Worm (Caenorhabditis elegans) whole organism, L2 larva: ENCODE results near the gene act-3.

Source experiments
- C34F6.9 ChIP-seq: fragments of 150-350 bp; optimal IDR thresholded peaks from 2 replicates; lab custom pipeline; 2014; ENCODE audit warnings: missing biosample characterization, missing genetic modification characterization
- F13H6.1 ChIP-seq: sonication (generic microtip); optimal IDR thresholded peaks from 2 replicates; lab custom pipeline; 2016; ENCODE audit warnings: missing genetic modification characterization, missing compliant biosample characterization
- R02D3.7 ChIP-seq: fragments of 150-350 bp; optimal IDR thresholded peaks from 2 replicates; lab custom pipeline; 2014; ENCODE audit warnings: missing biosample characterization, missing genetic modification characterization
- aly-2 ChIP-seq: fragments of 150-350 bp; optimal IDR thresholded peaks from 2 replicates; lab custom pipeline; 2014; ENCODE audit warnings: missing biosample characterization, missing genetic modification characterization
- ama-1 ChIP-seq: fragments of 150-350 bp; optimal IDR thresholded peaks from 2 replicates; lab custom pipeline; 2018; ENCODE audit warnings: inconsistent platforms
- blmp-1 ChIP-seq: sonication (generic microtip); optimal IDR thresholded peaks from 2 replicates; lab custom pipeline; 2017; ENCODE audit warnings: missing genetic modification characterization, mild to moderate bottlenecking, missing compliant biosample characterization, antibody characterized with exemption, moderate library complexity; ENCODE audit not compliant: insufficient read depth
- ceh-16 ChIP-seq: fragments of 150-350 bp; optimal IDR thresholded peaks from 2 replicates; lab custom pipeline; 2014; ENCODE audit warnings: missing biosample characterization, missing genetic modification characterization
- crh-2 ChIP-seq: sonication (generic microtip); optimal IDR thresholded peaks from 2 replicates; lab custom pipeline; 2017; ENCODE audit warnings: missing biosample characterization, missing genetic modification characterization
- egl-27 ChIP-seq: sonication (generic microtip); optimal IDR thresholded peaks from 3 replicates; lab custom pipeline; 2017; ENCODE audit warnings: missing biosample characterization, missing genetic modification reagents, missing genetic modification characterization
- elt-1 ChIP-seq: fragments of 150-350 bp; optimal IDR thresholded peaks from 2 replicates; lab custom pipeline; 2014; ENCODE audit warnings: missing biosample characterization, missing genetic modification characterization
- elt-3 ChIP-seq: sonication (generic microtip); optimal IDR thresholded peaks from 2 replicates; lab custom pipeline; 2017; ENCODE audit warnings: missing biosample characterization, missing genetic modification characterization
- fos-1 ChIP-seq: fragments of 150-350 bp; optimal IDR thresholded peaks from 2 replicates; lab custom pipeline; 2014; ENCODE audit warnings: missing biosample characterization, missing genetic modification characterization
- gmeb-1 ChIP-seq: fragments of 150-350 bp; optimal IDR thresholded peaks from 2 replicates; lab custom pipeline; 2014; ENCODE audit warnings: missing biosample characterization, missing genetic modification characterization
- lin-13 ChIP-seq: fragments of 150-350 bp; optimal IDR thresholded peaks from 2 replicates; lab custom pipeline; 2014; ENCODE audit warnings: missing biosample characterization, missing genetic modification reagents, missing genetic modification characterization
- lin-39 ChIP-seq: fragments of 150-350 bp; optimal IDR thresholded peaks from 2 replicates; lab custom pipeline; 2014; ENCODE audit warnings: missing biosample characterization, missing genetic modification reagents, missing genetic modification characterization
- lsy-2 ChIP-seq, 2 experiments: fragments of 150-350 bp in 1 of 2; sonication (generic microtip) in 1 of 2; optimal IDR thresholded peaks; 2 replicates each; lab custom pipeline; 2014 to 2017; ENCODE audit warnings: missing biosample characterization in 2 of 2, missing genetic modification characterization in 2 of 2
- mab-5 ChIP-seq: fragments of 150-350 bp; optimal IDR thresholded peaks from 2 replicates; lab custom pipeline; 2014; ENCODE audit warnings: missing biosample characterization, missing genetic modification characterization
- mbf-1 ChIP-seq: sonication (generic microtip); optimal IDR thresholded peaks from 2 replicates; lab custom pipeline; 2017; ENCODE audit warnings: missing biosample characterization, missing genetic modification characterization
- mdl-1 ChIP-seq, 2 experiments: fragments of 150-350 bp in 1 of 2; sonication (generic microtip) in 1 of 2; optimal IDR thresholded peaks; 2 replicates each; lab custom pipeline; 2017; ENCODE audit warnings: missing biosample characterization in 2 of 2, missing genetic modification characterization in 2 of 2
- nhr-11 ChIP-seq: fragments of 150-350 bp; optimal IDR thresholded peaks from 2 replicates; lab custom pipeline; 2014; ENCODE audit warnings: missing biosample characterization, missing genetic modification characterization
- nhr-129 ChIP-seq: fragments of 150-350 bp; optimal IDR thresholded peaks from 2 replicates; lab custom pipeline; 2014; ENCODE audit warnings: missing biosample characterization, missing genetic modification characterization
- nhr-23 ChIP-seq: fragments of 150-350 bp; optimal IDR thresholded peaks from 2 replicates; lab custom pipeline; 2014; ENCODE audit warnings: missing biosample characterization, missing genetic modification reagents, missing genetic modification characterization
- nhr-237 ChIP-seq: fragments of 150-350 bp; optimal IDR thresholded peaks from 2 replicates; lab custom pipeline; 2014; ENCODE audit warnings: missing biosample characterization, missing genetic modification characterization
- nhr-25 ChIP-seq: fragments of 150-350 bp; sonication (generic microtip); optimal IDR thresholded peaks from 3 replicates; lab custom pipeline; 2014; ENCODE audit warnings: missing biosample characterization, missing genetic modification characterization
- nhr-77 ChIP-seq: fragments of 150-350 bp; optimal IDR thresholded peaks from 2 replicates; lab custom pipeline; 2014; ENCODE audit warnings: missing biosample characterization, missing genetic modification characterization
- sem-4 ChIP-seq: fragments of 150-350 bp; optimal IDR thresholded peaks from 2 replicates; lab custom pipeline; 2014; ENCODE audit warnings: missing biosample characterization, missing genetic modification reagents, missing genetic modification characterization
- skn-1 ChIP-seq: sonication (generic microtip); optimal IDR thresholded peaks from 2 replicates; lab custom pipeline; 2017; ENCODE audit warnings: missing biosample characterization, missing genetic modification characterization
- sma-3 ChIP-seq: sonication (generic microtip); optimal IDR thresholded peaks from 2 replicates; lab custom pipeline; 2016; ENCODE audit warnings: missing genetic modification reagents, missing genetic modification characterization, missing compliant biosample characterization
- sma-9 ChIP-seq, 2 experiments: fragments of 150-350 bp in 1 of 2; sonication (generic microtip) in 1 of 2; optimal IDR thresholded peaks; 2 replicates each; lab custom pipeline; 2014 to 2016; ENCODE audit warnings: missing genetic modification characterization in 2 of 2, mild to moderate bottlenecking in 1 of 2, missing biosample characterization in 1 of 2, missing compliant biosample characterization in 1 of 2, missing genetic modification reagents in 1 of 2, moderate library complexity in 1 of 2
- snpc-4 ChIP-seq: fragments of 150-350 bp; optimal IDR thresholded peaks from 2 replicates; lab custom pipeline; 2014; ENCODE audit warnings: missing biosample characterization, missing genetic modification characterization
- unc-39 ChIP-seq: fragments of 150-350 bp; optimal IDR thresholded peaks from 2 replicates; lab custom pipeline; 2014; ENCODE audit warnings: missing biosample characterization, missing genetic modification characterization
- unc-55 ChIP-seq: fragments of 150-350 bp; sonication (generic microtip); optimal IDR thresholded peaks from 3 replicates; lab custom pipeline; 2014; ENCODE audit warnings: missing biosample characterization, missing genetic modification reagents, missing genetic modification characterization
- unc-62 ChIP-seq: fragments of 150-350 bp; optimal IDR thresholded peaks from 2 replicates; lab custom pipeline; 2014; ENCODE audit warnings: missing biosample characterization, missing genetic modification reagents, missing genetic modification characterization
- zag-1 ChIP-seq: fragments of 150-350 bp; optimal IDR thresholded peaks from 2 replicates; lab custom pipeline; 2014; ENCODE audit warnings: missing biosample characterization, missing genetic modification characterization
- ztf-11 ChIP-seq: sonication (generic microtip); optimal IDR thresholded peaks from 2 replicates; lab custom pipeline; 2017; ENCODE audit warnings: missing biosample characterization, missing genetic modification characterization

act-3 gene

ce11 chrV:11098599-11098998 is 24.3 kb upstream of the act-3 start, which contains the start of gene cdkl-1:
cdkl-1 (plus strand) TSS chrV:11098899.
- TF ChIP-seq mbf-1 (tag; lab: Kevin White, UChicago) = no peak
- no peak for TF ChIP-seq lin-13 (GFP tag; lab: Kevin White, UChicago)
- TF ChIP-seq nhr-23 (tag; lab: Kevin White, UChicago) = no peak
- no peak for TF ChIP-seq ztf-11 (tag; lab: Kevin White, UChicago)
- TF ChIP-seq unc-39 = no peak

ce11 chrV:11095873-11096272 is 21.6 kb upstream of the act-3 start, which contains the start of gene Y42A5A.3:
Y42A5A.3 (minus strand) TSS chrV:11095973.
- no peak for TF ChIP-seq sma-3 (GFP tag; lab: Kevin White, UChicago)
- no peak for TF ChIP-seq egl-27 (tag; lab: Kevin White, UChicago)
- TF ChIP-seq ceh-16 (tag; lab: Kevin White, UChicago) = no peak
- TF ChIP-seq zag-1 (tag; lab: Kevin White, UChicago) = no peak
- no peak for TF ChIP-seq nhr-237
- TF ChIP-seq lsy-2 (tag; optimal IDR thresholded peaks at IDR 0.05; lab: Kevin White, UChicago) = no peak
- TF ChIP-seq skn-1 (tag; lab: Kevin White, UChicago) = no peak
- TF ChIP-seq nhr-77 (tag; lab: Kevin White, UChicago) = no peak

DNA sequence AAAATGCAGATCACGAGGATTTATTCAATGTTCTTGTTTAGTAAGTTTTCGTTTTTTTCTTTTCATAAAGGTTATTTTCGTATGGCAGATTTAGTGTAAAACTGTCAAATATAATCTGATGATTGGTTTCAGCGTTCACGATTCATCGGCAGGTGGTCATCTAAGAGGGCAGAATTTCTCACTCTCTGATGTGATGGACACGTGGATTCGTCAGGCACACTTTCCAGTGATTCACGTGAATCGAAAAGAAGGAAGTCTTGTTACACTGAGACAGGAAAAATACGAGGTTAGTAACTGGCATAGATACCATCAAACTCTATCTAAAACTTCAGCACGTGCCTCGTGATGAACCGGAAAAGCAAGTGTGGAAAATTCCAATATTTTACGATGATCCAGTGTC is 20.4 kb upstream of the act-3 start:
- no peak for TF ChIP-seq nhr-77 (tag; lab: Kevin White, UChicago)
- no peak for TF ChIP-seq C34F6.9
- no peak for TF ChIP-seq elt-1 (tag; lab: Kevin White, UChicago)
- TF ChIP-seq crh-2 (tag; lab: Kevin White, UChicago) = no peak
- no peak for TF ChIP-seq gmeb-1 (tag; lab: Kevin White, UChicago)
- TF ChIP-seq ama-1 (lab: Kevin White, UChicago) = no peak
- no peak for TF ChIP-seq nhr-237
- TF ChIP-seq unc-55 = no peak
- peak; percentile 70 for TF ChIP-seq blmp-1
- no peak for TF ChIP-seq aly-2
- TF ChIP-seq snpc-4 (tag; lab: Kevin White, UChicago) = no peak
- no peak for TF ChIP-seq nhr-23 (tag; lab: Kevin White, UChicago)
- TF ChIP-seq zag-1 (tag; lab: Kevin White, UChicago) = no peak
- no peak for TF ChIP-seq unc-39
- TF ChIP-seq sem-4 (tag; lab: Kevin White, UChicago) = no peak
- TF ChIP-seq sma-9 (GFP tag; optimal IDR thresholded peaks at IDR 0.05; lab: Kevin White, UChicago) = peak; percentile 28
- no peak for TF ChIP-seq sma-9 (tag; optimal IDR thresholded peaks at IDR 0.05; lab: Kevin White, UChicago)
- no peak for TF ChIP-seq mdl-1 (tag; optimal IDR thresholded peaks at IDR 0.05; lab: Kevin White, UChicago)
- no peak for TF ChIP-seq fos-1 (tag; lab: Kevin White, UChicago)
- TF ChIP-seq nhr-25 (tag; lab: Kevin White, UChicago) = peak; percentile 84
- TF ChIP-seq R02D3.7 (tag; lab: Kevin White, UChicago) = no peak
- TF ChIP-seq nhr-129 (tag; lab: Kevin White, UChicago) = peak; percentile 2
- TF ChIP-seq mbf-1 (tag; lab: Kevin White, UChicago) = no peak
- TF ChIP-seq unc-62 (GFP tag; lab: Kevin White, UChicago) = no peak
- no peak for TF ChIP-seq F13H6.1 (tag; lab: Kevin White, UChicago)
- TF ChIP-seq mab-5 (tag; lab: Kevin White, UChicago) = no peak
- no peak for TF ChIP-seq lin-39 (tag; lab: Kevin White, UChicago)
- no peak for TF ChIP-seq elt-3 (tag; lab: Kevin White, UChicago)

ce11 chrV:11093163-11094091 is 19.1 kb upstream of the act-3 start, which contains the start of gene lact-8:
lact-8 (minus strand) TSS chrV:11093607.
- TF ChIP-seq R02D3.7 (tag; lab: Kevin White, UChicago) (no peak), unc-39 (no peak), nhr-11 (tag; lab: Kevin White, UChicago) (no peak), C34F6.9 (no peak), blmp-1 (peak; percentile 55), aly-2 (no peak)
- TF ChIP-seq, all 48 proteins: peak for 1
